Fruit fly (Drosophila melanogaster): ENCODE results near the gene CG15892.

Gene CG15892

dm6 chrX:6263614-6264130 lies 30.5 kb downstream of the CG15892 start (continued):
- peak; percentile 16 for TF ChIP-seq CG1602 (GFP tag; optimal IDR thresholded peaks at IDR 0.05)
- peak; percentile 59 for TF ChIP-seq fd3F (GFP tag; optimal IDR thresholded peaks at IDR 0.05)
- peak; percentile 50; the same call in 2 of the 3 replicates for TF ChIP-seq Aef1 (GFP tag; IDR thresholded peaks at IDR 0.05)
- TF ChIP-seq tgo (GFP tag; IDR thresholded peaks at IDR 0.05), result peak; percentile 58; the same call in 2 of the 3 replicates
- peak; percentile 81 for TF ChIP-seq CG9727 (GFP tag; optimal IDR thresholded peaks at IDR 0.05)
- TF ChIP-seq CG14965 (GFP tag; optimal IDR thresholded peaks at IDR 0.05; ENCODE audit: borderline replicate concordance), result no peak
- TF ChIP-seq NC2α (GFP tag; optimal IDR thresholded peaks at IDR 0.05), result no peak
- TF ChIP-seq CG7556 (GFP tag; optimal IDR thresholded peaks at IDR 0.05), result peak; percentile 86
- 0 out of 3 replicates have a peak, but pooled peaks have one; percentile 33 for TF ChIP-seq ci (GFP tag; IDR thresholded peaks at IDR 0.05)
- no peak for TF ChIP-seq en (GFP tag; optimal IDR thresholded peaks at IDR 0.05)
- TF ChIP-seq nau (GFP tag; optimal IDR thresholded peaks at IDR 0.05), result peak; percentile 85
- peak; percentile 39 for TF ChIP-seq Chrac-16 (GFP tag; optimal IDR thresholded peaks at IDR 0.05)
- peak; percentile 83 for TF ChIP-seq CG6854 (GFP tag; optimal IDR thresholded peaks at IDR 0.05)
- no peak for TF ChIP-seq E2f1 (GFP tag; IDR thresholded peaks at IDR 0.05)
- peak; percentile 11 for TF ChIP-seq CG10565 (GFP tag; optimal IDR thresholded peaks at IDR 0.05)
- TF ChIP-seq HHEX (GFP tag; optimal IDR thresholded peaks at IDR 0.05), result peak; percentile 82
- peak; percentile 90 for TF ChIP-seq lab (GFP tag; optimal IDR thresholded peaks at IDR 0.05)
- TF ChIP-seq slou (GFP tag; optimal IDR thresholded peaks at IDR 0.05), result no peak
- TF ChIP-seq D (optimal IDR thresholded peaks at IDR 0.05), result no peak
- TF ChIP-seq D (GFP tag; optimal IDR thresholded peaks at IDR 0.05), result peak; percentile 74
- peak; percentile 61 for TF ChIP-seq CrebB (tag; optimal IDR thresholded peaks at IDR 0.05)
- TF ChIP-seq az2 (GFP tag; optimal IDR thresholded peaks at IDR 0.05), result peak; percentile 49
- no peak for TF ChIP-seq Myb (GFP tag; optimal IDR thresholded peaks at IDR 0.05)
- TF ChIP-seq tio (GFP tag; optimal IDR thresholded peaks at IDR 0.05), result no peak
- TF ChIP-seq Ets97D (GFP tag; optimal IDR thresholded peaks at IDR 0.05), result peak; percentile 12
- TF ChIP-seq Nf-YB (GFP tag; optimal IDR thresholded peaks at IDR 0.05), result peak; percentile 49
- TF ChIP-seq CHES-1-like (GFP tag; optimal IDR thresholded peaks at IDR 0.05), result peak; percentile 13
- TF ChIP-seq CG15073 (GFP tag; optimal IDR thresholded peaks at IDR 0.05), result no peak
- TF ChIP-seq CG10147 (GFP tag; optimal IDR thresholded peaks at IDR 0.05), result peak; percentile 87
- TF ChIP-seq CG18262 (tag; optimal IDR thresholded peaks at IDR 0.05), result peak; percentile 81
- peak; percentile 65 for TF ChIP-seq gsb (GFP tag; IDR thresholded peaks at IDR 0.05)
- TF ChIP-seq gem (tag; optimal IDR thresholded peaks at IDR 0.05), result peak; percentile 82
- peak; percentile 73 for TF ChIP-seq ind (GFP tag; optimal IDR thresholded peaks at IDR 0.05)
- TF ChIP-seq unpg (GFP tag; optimal IDR thresholded peaks at IDR 0.05), result peak; percentile 75
- TF ChIP-seq Nf-YC (tag; optimal IDR thresholded peaks at IDR 0.05), result peak; percentile 73
- TF ChIP-seq Sin3A (optimal IDR thresholded peaks at IDR 0.05), result no peak
- TF ChIP-seq prd (optimal IDR thresholded peaks at IDR 0.05), result no peak
- peak; percentile 71 for TF ChIP-seq prd (GFP tag; IDR thresholded peaks at IDR 0.05)
- no peak for TF ChIP-seq HmgD (GFP tag; optimal IDR thresholded peaks at IDR 0.05)
- no peak for TF ChIP-seq trh (GFP tag; optimal IDR thresholded peaks at IDR 0.05)
- TF ChIP-seq gcm2 (GFP tag; optimal IDR thresholded peaks at IDR 0.05), result peak; percentile 6
- TF ChIP-seq Pdp1 (GFP tag; optimal IDR thresholded peaks at IDR 0.05), result peak; percentile 47 to 56
- TF ChIP-seq CG12769 (tag; optimal IDR thresholded peaks at IDR 0.05), result peak; percentile 76
- TF ChIP-seq Jarid2 (GFP tag; optimal IDR thresholded peaks at IDR 0.05), result peak; percentile 68
- peak; percentile 52; the same call in 1 of the 2 replicates for TF ChIP-seq Drgx (GFP tag; IDR thresholded peaks at IDR 0.05)
- TF ChIP-seq kni (GFP tag; optimal IDR thresholded peaks at IDR 0.05), result no peak
- no peak for TF ChIP-seq TFAM (GFP tag; optimal IDR thresholded peaks at IDR 0.05)
- TF ChIP-seq CG12104 (GFP tag; optimal IDR thresholded peaks at IDR 0.05), result peak; percentile 52
- no peak for TF ChIP-seq CG16813 (GFP tag; IDR thresholded peaks at IDR 0.05; ENCODE audit: partially characterized antibody)
- TF ChIP-seq CG12391 (tag; optimal IDR thresholded peaks at IDR 0.05), result peak; percentile 71
- TF ChIP-seq CG4404 (GFP tag; IDR thresholded peaks at IDR 0.05), result 0 out of 2 replicates have a peak, but pooled peaks have one; percentile 12
